Worm (Caenorhabditis elegans) whole organism, L4/young adult: Measurements from ENCODE around the gene ccpp-6.

Experiments
- dao-5 ChIP-seq: sonication (generic microtip); optimal IDR thresholded peaks from 2 replicates; lab custom pipeline; 2016; ENCODE audit warnings: missing genotype, missing genetic modification characterization, moderate library complexity, missing compliant biosample characterization
- him-1 ChIP-seq: sonication (generic microtip); optimal IDR thresholded peaks from 2 replicates; lab custom pipeline; 2016; ENCODE audit warnings: missing genotype, missing genetic modification reagents, missing genetic modification characterization, missing compliant biosample characterization

DNA sequence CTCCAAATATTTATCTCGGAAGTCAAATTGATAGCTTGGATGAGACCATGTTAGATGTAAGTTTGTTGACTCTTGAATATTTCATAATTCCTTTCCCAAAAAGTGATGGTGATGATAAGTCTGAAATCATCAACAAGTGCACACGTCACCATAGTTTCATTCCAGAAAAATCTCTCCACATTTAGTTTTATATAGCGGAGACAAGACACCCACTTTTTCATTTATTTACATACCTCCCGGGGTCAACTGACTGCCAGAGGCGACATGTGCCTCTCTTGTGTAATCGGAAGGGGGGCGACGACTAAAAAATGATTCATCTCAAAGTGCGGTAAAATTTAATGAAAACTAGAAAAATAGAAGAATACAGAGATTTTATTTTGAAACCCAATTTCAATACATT lies 48.8 kb downstream of the ccpp-6 start:
- TF ChIP-seq dao-5 (tag; lab: Kevin White, UChicago) = no peak
- no peak for TF ChIP-seq him-1 (tag; lab: Kevin White, UChicago)
